Worm (Caenorhabditis elegans) whole organism, L2 larva: Measurements from ENCODE around the gene unc-97.
A peak's percentile ranks its signal among the peaks of the same experiment; 100 is the strongest.

ENCODE experiments used
- C34F6.9 ChIP-seq: fragments of 150-350 bp; optimal IDR thresholded peaks from 2 replicates; lab custom pipeline; 2014; ENCODE audit warnings: missing biosample characterization, missing genetic modification characterization
- F13H6.1 ChIP-seq: sonication (generic microtip); optimal IDR thresholded peaks from 2 replicates; lab custom pipeline; 2016; ENCODE audit warnings: missing genetic modification characterization, missing compliant biosample characterization
- R02D3.7 ChIP-seq: fragments of 150-350 bp; optimal IDR thresholded peaks from 2 replicates; lab custom pipeline; 2014; ENCODE audit warnings: missing biosample characterization, missing genetic modification characterization
- Y55F3AM.14 ChIP-seq: fragments of 200-800 bp; sonication (Bioruptor generic); optimal IDR thresholded peaks from 2 replicates; lab custom pipeline; 2018; ENCODE audit warnings: mild to moderate bottlenecking, missing genetic modification characterization, missing compliant biosample characterization
- ZK546.5 ChIP-seq: sonication (generic microtip); optimal IDR thresholded peaks from 2 replicates; lab custom pipeline; 2017; ENCODE audit warnings: missing biosample characterization, missing genetic modification characterization
- ama-1 ChIP-seq: fragments of 150-350 bp; optimal IDR thresholded peaks from 2 replicates; lab custom pipeline; 2018; ENCODE audit warnings: inconsistent platforms
- blmp-1 ChIP-seq: sonication (generic microtip); optimal IDR thresholded peaks from 2 replicates; lab custom pipeline; 2017; ENCODE audit warnings: missing genetic modification characterization, mild to moderate bottlenecking, missing compliant biosample characterization, antibody characterized with exemption, moderate library complexity; ENCODE audit not compliant: insufficient read depth
- ceh-16 ChIP-seq: fragments of 150-350 bp; optimal IDR thresholded peaks from 2 replicates; lab custom pipeline; 2014; ENCODE audit warnings: missing biosample characterization, missing genetic modification characterization
- ceh-82 ChIP-seq: fragments of 150-350 bp; optimal IDR thresholded peaks from 2 replicates; lab custom pipeline; 2014; ENCODE audit warnings: missing biosample characterization, missing genetic modification characterization
- dmd-4 ChIP-seq: sonication (generic microtip); optimal IDR thresholded peaks from 2 replicates; lab custom pipeline; 2017; ENCODE audit warnings: missing biosample characterization, missing genetic modification characterization
- egl-27 ChIP-seq: sonication (generic microtip); optimal IDR thresholded peaks from 3 replicates; lab custom pipeline; 2017; ENCODE audit warnings: missing biosample characterization, missing genetic modification reagents, missing genetic modification characterization
- elt-1 ChIP-seq: fragments of 150-350 bp; optimal IDR thresholded peaks from 2 replicates; lab custom pipeline; 2014; ENCODE audit warnings: missing biosample characterization, missing genetic modification characterization
- gmeb-1 ChIP-seq: fragments of 150-350 bp; optimal IDR thresholded peaks from 2 replicates; lab custom pipeline; 2014; ENCODE audit warnings: missing biosample characterization, missing genetic modification characterization
- lin-11 ChIP-seq: fragments of 150-350 bp; sonication (generic microtip); optimal IDR thresholded peaks from 2 replicates; lab custom pipeline; 2014; ENCODE audit warnings: missing biosample characterization, missing genetic modification characterization, inconsistent platforms, mixed read lengths
- lin-13 ChIP-seq: fragments of 150-350 bp; optimal IDR thresholded peaks from 2 replicates; lab custom pipeline; 2014; ENCODE audit warnings: missing biosample characterization, missing genetic modification reagents, missing genetic modification characterization
- lsy-2 ChIP-seq, 2 experiments: fragments of 150-350 bp in 1 of 2; sonication (generic microtip) in 1 of 2; optimal IDR thresholded peaks; 2 replicates each; lab custom pipeline; 2014 to 2017; ENCODE audit warnings: missing biosample characterization in 2 of 2, missing genetic modification characterization in 2 of 2
- mab-5 ChIP-seq: fragments of 150-350 bp; optimal IDR thresholded peaks from 2 replicates; lab custom pipeline; 2014; ENCODE audit warnings: missing biosample characterization, missing genetic modification characterization
- mbf-1 ChIP-seq: sonication (generic microtip); optimal IDR thresholded peaks from 2 replicates; lab custom pipeline; 2017; ENCODE audit warnings: missing biosample characterization, missing genetic modification characterization
- mdl-1 ChIP-seq, 2 experiments: fragments of 150-350 bp in 1 of 2; sonication (generic microtip) in 1 of 2; optimal IDR thresholded peaks; 2 replicates each; lab custom pipeline; 2017; ENCODE audit warnings: missing biosample characterization in 2 of 2, missing genetic modification characterization in 2 of 2
- nhr-10 ChIP-seq: sonication (generic microtip); optimal IDR thresholded peaks from 2 replicates; lab custom pipeline; 2017; ENCODE audit warnings: missing biosample characterization, missing genetic modification characterization
- nhr-11 ChIP-seq: fragments of 150-350 bp; optimal IDR thresholded peaks from 2 replicates; lab custom pipeline; 2014; ENCODE audit warnings: missing biosample characterization, missing genetic modification characterization
- nhr-129 ChIP-seq: fragments of 150-350 bp; optimal IDR thresholded peaks from 2 replicates; lab custom pipeline; 2014; ENCODE audit warnings: missing biosample characterization, missing genetic modification characterization
- nhr-21 ChIP-seq: fragments of 150-350 bp; optimal IDR thresholded peaks from 2 replicates; lab custom pipeline; 2014; ENCODE audit warnings: missing biosample characterization, missing genetic modification characterization
- nhr-23 ChIP-seq: fragments of 150-350 bp; optimal IDR thresholded peaks from 2 replicates; lab custom pipeline; 2014; ENCODE audit warnings: missing biosample characterization, missing genetic modification reagents, missing genetic modification characterization
- nhr-237 ChIP-seq: fragments of 150-350 bp; optimal IDR thresholded peaks from 2 replicates; lab custom pipeline; 2014; ENCODE audit warnings: missing biosample characterization, missing genetic modification characterization
- nhr-25 ChIP-seq: fragments of 150-350 bp; sonication (generic microtip); optimal IDR thresholded peaks from 3 replicates; lab custom pipeline; 2014; ENCODE audit warnings: missing biosample characterization, missing genetic modification characterization
- nhr-6 ChIP-seq: fragments of 150-350 bp; optimal IDR thresholded peaks from 2 replicates; lab custom pipeline; 2014; ENCODE audit warnings: missing biosample characterization, missing genetic modification characterization
- sem-4 ChIP-seq: fragments of 150-350 bp; optimal IDR thresholded peaks from 2 replicates; lab custom pipeline; 2014; ENCODE audit warnings: missing biosample characterization, missing genetic modification reagents, missing genetic modification characterization
- skn-1 ChIP-seq: sonication (generic microtip); optimal IDR thresholded peaks from 2 replicates; lab custom pipeline; 2017; ENCODE audit warnings: missing biosample characterization, missing genetic modification characterization
- sma-9 ChIP-seq, 2 experiments: fragments of 150-350 bp in 1 of 2; sonication (generic microtip) in 1 of 2; optimal IDR thresholded peaks; 2 replicates each; lab custom pipeline; 2014 to 2016; ENCODE audit warnings: missing genetic modification characterization in 2 of 2, mild to moderate bottlenecking in 1 of 2, missing biosample characterization in 1 of 2, missing compliant biosample characterization in 1 of 2, missing genetic modification reagents in 1 of 2, moderate library complexity in 1 of 2
- snpc-4 ChIP-seq: fragments of 150-350 bp; optimal IDR thresholded peaks from 2 replicates; lab custom pipeline; 2014; ENCODE audit warnings: missing biosample characterization, missing genetic modification characterization
- unc-39 ChIP-seq: fragments of 150-350 bp; optimal IDR thresholded peaks from 2 replicates; lab custom pipeline; 2014; ENCODE audit warnings: missing biosample characterization, missing genetic modification characterization
- unc-55 ChIP-seq: fragments of 150-350 bp; sonication (generic microtip); optimal IDR thresholded peaks from 3 replicates; lab custom pipeline; 2014; ENCODE audit warnings: missing biosample characterization, missing genetic modification reagents, missing genetic modification characterization
- unc-62 ChIP-seq: fragments of 150-350 bp; optimal IDR thresholded peaks from 2 replicates; lab custom pipeline; 2014; ENCODE audit warnings: missing biosample characterization, missing genetic modification reagents, missing genetic modification characterization
- zag-1 ChIP-seq: fragments of 150-350 bp; optimal IDR thresholded peaks from 2 replicates; lab custom pipeline; 2014; ENCODE audit warnings: missing biosample characterization, missing genetic modification characterization
- ztf-11 ChIP-seq: sonication (generic microtip); optimal IDR thresholded peaks from 2 replicates; lab custom pipeline; 2017; ENCODE audit warnings: missing biosample characterization, missing genetic modification characterization

unc-97 gene

DNA sequence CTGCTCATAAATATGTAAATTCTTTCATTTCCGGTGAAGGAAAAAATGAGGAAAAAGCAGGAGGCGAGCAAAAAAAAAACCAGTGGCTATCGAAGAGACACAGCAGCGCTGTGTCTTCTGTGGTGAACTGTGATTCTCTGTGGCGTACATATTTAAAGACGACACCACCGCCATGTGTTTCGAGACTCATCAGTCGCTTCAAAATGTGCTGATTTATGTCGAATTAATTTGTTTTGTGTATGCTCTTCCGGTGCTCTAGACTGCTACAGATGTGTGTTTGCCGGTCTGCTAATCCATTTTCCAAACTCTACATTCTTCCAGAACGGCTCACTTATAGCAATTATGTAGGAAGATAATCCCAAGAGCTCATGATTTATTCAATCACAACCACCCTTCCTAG lies 27.5 kb upstream of the unc-97 start:
- TF ChIP-seq ztf-11 (tag; lab: Kevin White, UChicago) (no peak), nhr-21 (tag; lab: Kevin White, UChicago) (no peak), ceh-16 (tag; lab: Kevin White, UChicago) (no peak), lsy-2 (tag; optimal IDR thresholded peaks at IDR 0.05; lab: Kevin White, UChicago) (no peak), C34F6.9 (no peak), R02D3.7 (tag; lab: Kevin White, UChicago) (no peak), nhr-6 (tag; lab: Kevin White, UChicago) (no peak), nhr-23 (tag; lab: Kevin White, UChicago) (no peak), ama-1 (no peak), ceh-82 (no peak), blmp-1 (tag; lab: Kevin White, UChicago) (no peak), mbf-1 (tag; lab: Kevin White, UChicago) (no peak), skn-1 (no peak), lin-13 (GFP tag; lab: Kevin White, UChicago) (no peak), egl-27 (tag; lab: Kevin White, UChicago) (no peak)

ce11 chrX:5567454-5567853 lies 25.5 kb upstream of the unc-97 start, which contains the start of gene mec-2:
mec-2 (plus strand) TSS chrX:5567754.
- no peak for TF ChIP-seq ceh-82
- no peak for TF ChIP-seq blmp-1 (tag; lab: Kevin White, UChicago)
- TF ChIP-seq unc-39 (tag; lab: Kevin White, UChicago) = no peak
- no peak for TF ChIP-seq nhr-10
- TF ChIP-seq unc-62 = no peak
- TF ChIP-seq lin-11 (tag; lab: Kevin White, UChicago) = no peak
- TF ChIP-seq R02D3.7 (tag; lab: Kevin White, UChicago) = no peak

DNA sequence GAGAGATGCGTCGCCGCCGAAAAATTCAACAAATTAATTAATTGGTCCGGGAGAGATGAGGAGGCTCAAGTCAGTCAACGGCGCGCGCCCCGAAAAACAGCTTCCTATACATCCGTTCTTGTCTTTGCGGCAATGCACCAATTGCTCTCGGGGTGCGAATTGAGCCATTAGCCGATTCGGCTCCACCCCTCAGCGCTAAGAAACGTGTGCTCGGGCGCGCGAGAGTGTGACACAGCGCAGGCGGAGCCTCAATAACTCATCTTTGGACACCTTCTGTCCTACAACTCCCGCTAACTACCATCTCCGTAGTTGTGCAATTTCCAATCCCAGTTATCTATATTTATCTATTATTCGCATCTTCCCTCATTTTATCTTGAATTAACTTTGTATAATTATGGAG lies 20.3 kb upstream of the unc-97 start:
- no peak for TF ChIP-seq nhr-237
- no peak for TF ChIP-seq nhr-11 (tag; lab: Kevin White, UChicago)
- TF ChIP-seq Y55F3AM.14 (GFP tag; lab: Kevin White, UChicago) = no peak
- TF ChIP-seq, all 48 proteins: peak for 0

DNA sequence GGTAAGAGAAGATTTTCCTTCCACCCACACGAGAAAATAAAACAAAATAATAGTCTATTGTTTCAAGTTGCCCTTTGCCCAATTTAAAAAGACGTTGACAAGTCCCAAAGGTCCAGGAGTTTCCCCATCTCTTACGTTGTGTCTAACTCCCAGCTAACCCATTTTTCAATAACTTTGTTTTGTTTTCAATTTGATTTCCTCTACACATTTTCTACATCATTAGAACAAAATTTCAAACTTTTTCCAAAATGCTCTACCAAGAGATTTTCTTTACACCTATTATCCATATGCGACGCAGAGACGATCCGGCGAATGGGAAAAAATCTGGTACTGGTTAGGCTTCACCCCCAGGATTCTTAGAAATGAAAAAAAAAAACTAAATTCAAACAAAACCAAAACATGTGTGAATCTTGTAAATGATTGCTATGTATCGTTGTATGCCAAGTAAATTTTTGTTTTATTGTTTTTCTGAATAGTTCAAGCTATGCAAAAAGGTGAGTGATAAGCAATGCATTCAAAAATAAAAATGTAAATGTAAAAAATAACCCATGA lies 13.1 kb upstream of the unc-97 start:
- no peak for TF ChIP-seq mab-5 (tag; lab: Kevin White, UChicago)
- no peak for TF ChIP-seq ceh-82
- TF ChIP-seq sem-4 (tag; lab: Kevin White, UChicago) = no peak
- TF ChIP-seq lin-13 (GFP tag; lab: Kevin White, UChicago) = no peak
- TF ChIP-seq nhr-25 (tag; lab: Kevin White, UChicago) = no peak
- TF ChIP-seq nhr-23 (tag; lab: Kevin White, UChicago) = no peak
- TF ChIP-seq Y55F3AM.14 (GFP tag; lab: Kevin White, UChicago) = no peak
- no peak for TF ChIP-seq unc-39 (tag; lab: Kevin White, UChicago)
- no peak for TF ChIP-seq ama-1
- no peak for TF ChIP-seq dmd-4 (tag; lab: Kevin White, UChicago)
- TF ChIP-seq nhr-11 (tag; lab: Kevin White, UChicago) = no peak
- no peak for TF ChIP-seq elt-1 (tag; lab: Kevin White, UChicago)
- no peak for TF ChIP-seq unc-55 (GFP tag; lab: Kevin White, UChicago)
- no peak for TF ChIP-seq mdl-1 (tag; optimal IDR thresholded peaks at IDR 0.05; lab: Kevin White, UChicago)
- TF ChIP-seq snpc-4 (tag; lab: Kevin White, UChicago) = no peak
- TF ChIP-seq sma-9 (GFP tag; optimal IDR thresholded peaks at IDR 0.05; lab: Kevin White, UChicago) = no peak
- no peak for TF ChIP-seq sma-9 (tag; optimal IDR thresholded peaks at IDR 0.05; lab: Kevin White, UChicago)
- no peak for TF ChIP-seq zag-1 (tag; lab: Kevin White, UChicago)
- TF ChIP-seq unc-62 = no peak
- TF ChIP-seq gmeb-1 (tag; lab: Kevin White, UChicago) = no peak
- no peak for TF ChIP-seq ZK546.5 (tag; lab: Kevin White, UChicago)

ce11 chrX:5591830-5592229 lies 1.1 kb upstream of the unc-97 start:
- TF ChIP-seq lsy-2 (tag; optimal IDR thresholded peaks at IDR 0.05; lab: Kevin White, UChicago) = peak in 1 of 2 experiments; percentile 31
- peak; percentile 2 for TF ChIP-seq egl-27 (tag; lab: Kevin White, UChicago)
- peak; percentile 55 for TF ChIP-seq sem-4 (tag; lab: Kevin White, UChicago)
- peak; percentile 58 for TF ChIP-seq sma-9 (GFP tag; optimal IDR thresholded peaks at IDR 0.05; lab: Kevin White, UChicago)
- TF ChIP-seq sma-9 (tag; optimal IDR thresholded peaks at IDR 0.05; lab: Kevin White, UChicago) = no peak
- TF ChIP-seq nhr-129 (tag; lab: Kevin White, UChicago) = peak; percentile 60
- no peak for TF ChIP-seq skn-1
- no peak for TF ChIP-seq mbf-1 (tag; lab: Kevin White, UChicago)
- TF ChIP-seq nhr-23 (tag; lab: Kevin White, UChicago) = no peak
- peak; percentile 42 for TF ChIP-seq blmp-1 (tag; lab: Kevin White, UChicago)
- TF ChIP-seq C34F6.9 = peak; percentile 31
- TF ChIP-seq dmd-4 (tag; lab: Kevin White, UChicago) = no peak
- peak; percentile 15 for TF ChIP-seq unc-55 (GFP tag; lab: Kevin White, UChicago)
- peak; percentile 39 for TF ChIP-seq zag-1 (tag; lab: Kevin White, UChicago)
- no peak for TF ChIP-seq snpc-4 (tag; lab: Kevin White, UChicago)
- peak; percentile 47 for TF ChIP-seq ceh-16 (tag; lab: Kevin White, UChicago)
- peak; percentile 54 for TF ChIP-seq mab-5 (tag; lab: Kevin White, UChicago)
- TF ChIP-seq F13H6.1 = peak; percentile 68
